Worm (Caenorhabditis elegans) whole organism, early embryonic: ENCODE data around the gene nhr-131.

Experiments
- F13C5.2 ChIP-seq: sonication (generic microtip); optimal IDR thresholded peaks from 2 replicates; lab custom pipeline; 2017; ENCODE audit warnings: mild to moderate bottlenecking, missing genetic modification characterization, inconsistent platforms, missing compliant biosample characterization
- aly-1 ChIP-seq: sonication (generic microtip); optimal IDR thresholded peaks from 2 replicates; lab custom pipeline; 2016; ENCODE audit warnings: missing genetic modification characterization, missing compliant biosample characterization
- ama-1 ChIP-seq: fragments of 150-350 bp; optimal IDR thresholded peaks from 2 replicates; lab custom pipeline; 2014
- ceh-13 ChIP-seq: fragments of 200-800 bp; sonication (Bioruptor generic); optimal IDR thresholded peaks from 2 replicates; lab custom pipeline; 2018; ENCODE audit warnings: mild to moderate bottlenecking, missing genetic modification characterization, missing compliant biosample characterization
- ets-7 ChIP-seq: sonication (generic microtip); optimal IDR thresholded peaks from 2 replicates; lab custom pipeline; 2016; ENCODE audit warnings: missing genotype, missing genetic modification characterization, missing compliant biosample characterization
- flt-1 ChIP-seq: fragments of 200-800 bp; sonication (Bioruptor generic); IDR thresholded peaks from 2 replicates; pipeline ENCODE4 v1.3.6; 2022; ENCODE audit warnings: missing genetic modification characterization, missing compliant biosample characterization
- hmbx-1 ChIP-seq: sonication (generic microtip); optimal IDR thresholded peaks from 2 replicates; lab custom pipeline; 2016; ENCODE audit warnings: mild to moderate bottlenecking, missing genetic modification characterization, missing compliant biosample characterization
- hnd-1 ChIP-seq: sonication (generic microtip); optimal IDR thresholded peaks from 2 replicates; lab custom pipeline; 2016; ENCODE audit warnings: missing genetic modification characterization, missing compliant biosample characterization
- pes-1 ChIP-seq: fragments of 200-800 bp; sonication (Bioruptor generic); IDR thresholded peaks from 2 replicates; pipeline ENCODE4 v1.3.6; 2022; ENCODE audit warnings: missing genetic modification reagents, missing genetic modification characterization, missing compliant biosample characterization
- scrt-1 ChIP-seq: fragments of 200-800 bp; sonication (Bioruptor generic); IDR thresholded peaks from 2 replicates; pipeline ENCODE4 v1.3.6; 2022; ENCODE audit warnings: missing genetic modification characterization, missing compliant biosample characterization
- sea-1 ChIP-seq: fragments of 200-800 bp; sonication (Bioruptor generic); conservative IDR thresholded peaks from 2 replicates; pipeline ENCODE4 v1.3.6; 2022; ENCODE audit warnings: missing genetic modification characterization, missing compliant biosample characterization
- tbx-11 ChIP-seq: fragments of 200-800 bp; sonication (Bioruptor generic); IDR thresholded peaks from 2 replicates; pipeline ENCODE4 v1.3.6; 2022; ENCODE audit warnings: missing genetic modification characterization, missing compliant biosample characterization
- tra-4 ChIP-seq: sonication (generic microtip); optimal IDR thresholded peaks from 2 replicates; lab custom pipeline; 2017; ENCODE audit warnings: missing genetic modification characterization, missing compliant biosample characterization

ce11 chrV:446574-446973, 47.6 kb upstream of the nhr-131 start, which contains the start of gene srh-34:
- TF ChIP-seq ama-1 (lab: Kevin White, UChicago) (no peak), ceh-13 (GFP tag; lab: Kevin White, UChicago) (no peak), pes-1 (GFP tag; lab: Robert Waterston, UW) (no peak), flt-1 (GFP tag; lab: Robert Waterston, UW) (no peak), F13C5.2 (tag; lab: Kevin White, UChicago) (no peak), sea-1 (GFP tag; lab: Robert Waterston, UW) (no peak), ets-7 (tag; lab: Kevin White, UChicago) (no peak), tra-4 (tag; lab: Kevin White, UChicago) (no peak), tbx-11 (GFP tag; lab: Robert Waterston, UW) (no peak), hnd-1 (no peak), aly-1 (no peak), hmbx-1 (tag; lab: Kevin White, UChicago) (no peak), scrt-1 (GFP tag; lab: Robert Waterston, UW) (no peak)
